Worm (Caenorhabditis elegans) whole organism, early embryonic: ENCODE data around the gene ccf-1.

Experiments used
- hnd-1 ChIP-seq: sonication (generic microtip); optimal IDR thresholded peaks from 2 replicates; lab custom pipeline; 2016; ENCODE audit warnings: missing genetic modification characterization, missing compliant biosample characterization
- sea-1 ChIP-seq: fragments of 200-800 bp; sonication (Bioruptor generic); conservative IDR thresholded peaks from 2 replicates; pipeline ENCODE4 v1.3.6; 2022; ENCODE audit warnings: missing genetic modification characterization, missing compliant biosample characterization
- tbx-11 ChIP-seq: fragments of 200-800 bp; sonication (Bioruptor generic); IDR thresholded peaks from 2 replicates; pipeline ENCODE4 v1.3.6; 2022; ENCODE audit warnings: missing genetic modification characterization, missing compliant biosample characterization
- tbx-37 ChIP-seq: fragments of 200-800 bp; sonication (Bioruptor generic); conservative IDR thresholded peaks from 2 replicates; pipeline ENCODE4 v1.3.6; 2022; ENCODE audit warnings: missing genetic modification reagents, missing genetic modification characterization, missing compliant biosample characterization
- tra-4 ChIP-seq: sonication (generic microtip); optimal IDR thresholded peaks from 2 replicates; lab custom pipeline; 2017; ENCODE audit warnings: missing genetic modification characterization, missing compliant biosample characterization

ccf-1 gene

ce11 chrIII:11869231-11869912, 50.7 kb downstream of the ccf-1 start, which contains the start of gene taf-12:
Gene taf-12, minus strand, starts transcription at chrIII:11869281.
- TF ChIP-seq tbx-37 (GFP tag; lab: Robert Waterston, UW) (no peak), tra-4 (tag; lab: Kevin White, UChicago) (no peak), hnd-1 (tag; lab: Kevin White, UChicago) (no peak), tbx-11 (GFP tag; lab: Robert Waterston, UW) (no peak), sea-1 (no peak)
